Fruit fly (Drosophila melanogaster): Measurements from ENCODE around the gene Fpgs1.

The Fpgs1 gene

DNA sequence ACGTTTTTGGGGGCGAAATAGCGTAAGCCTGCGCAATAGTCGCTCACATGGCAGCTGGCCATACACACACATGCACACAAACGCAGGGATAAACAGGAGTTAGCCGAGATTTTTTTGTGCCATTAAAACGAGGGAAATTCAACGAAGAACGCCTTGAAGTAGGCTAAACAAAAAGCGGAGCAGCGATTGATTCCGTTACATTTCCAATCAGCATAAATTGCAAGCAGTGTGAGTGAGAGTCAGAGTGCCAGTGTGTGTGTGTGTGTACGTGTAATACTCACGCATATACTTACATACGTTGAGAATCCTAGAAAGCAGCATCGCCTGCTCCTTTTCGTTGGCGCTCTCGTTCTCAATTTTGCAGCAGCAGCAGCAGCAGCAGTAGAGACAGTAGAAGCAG is 21.5 kb downstream of the Fpgs1 start:
- no peak for TF ChIP-seq ttk (optimal IDR thresholded peaks at IDR 0.05)
- no peak for TF ChIP-seq Sin3A (optimal IDR thresholded peaks at IDR 0.05)
- TF ChIP-seq psq (optimal IDR thresholded peaks at IDR 0.05): no peak

dm6 chrX:12633992-12634391 is 22.3 kb downstream of the Fpgs1 start:
- TF ChIP-seq Myc (optimal IDR thresholded peaks at IDR 0.05) (no peak), h (optimal IDR thresholded peaks at IDR 0.05) (no peak), ttk (optimal IDR thresholded peaks at IDR 0.05) (no peak), Sin3A (optimal IDR thresholded peaks at IDR 0.05) (no peak), psq (optimal IDR thresholded peaks at IDR 0.05) (no peak), insv (optimal IDR thresholded peaks at IDR 0.05) (no peak)

dm6 chrX:12645361-12645760 is 33.7 kb downstream of the Fpgs1 start:
- TF ChIP-seq psq (optimal IDR thresholded peaks at IDR 0.05): no peak
- no peak for TF ChIP-seq Sin3A (optimal IDR thresholded peaks at IDR 0.05)
- TF ChIP-seq Myc (optimal IDR thresholded peaks at IDR 0.05): no peak
- TF ChIP-seq insv (optimal IDR thresholded peaks at IDR 0.05): no peak
- TF ChIP-seq ttk (optimal IDR thresholded peaks at IDR 0.05): no peak

dm6 chrX:12651613-12652012 is 39.9 kb downstream of the Fpgs1 start:
- TF ChIP-seq insv (optimal IDR thresholded peaks at IDR 0.05): peak; percentile 6
- no peak for TF ChIP-seq psq (optimal IDR thresholded peaks at IDR 0.05)

- TF ChIP-seq psq (optimal IDR thresholded peaks at IDR 0.05) (no peak), Sin3A (optimal IDR thresholded peaks at IDR 0.05) (no peak), ttk (optimal IDR thresholded peaks at IDR 0.05) (no peak), Myc (optimal IDR thresholded peaks at IDR 0.05) (no peak), insv (optimal IDR thresholded peaks at IDR 0.05) (no peak), h (optimal IDR thresholded peaks at IDR 0.05) (no peak)
These were observed 41.9 kb downstream of the Fpgs1 start, which contains the start of gene CkIalpha for dm6 chrX:12653574-12653973. Gene CkIalpha (plus strand): TSS chrX:12653626.

- TF ChIP-seq ttk (optimal IDR thresholded peaks at IDR 0.05) (no peak), Myc (optimal IDR thresholded peaks at IDR 0.05) (no peak), insv (optimal IDR thresholded peaks at IDR 0.05) (no peak), h (optimal IDR thresholded peaks at IDR 0.05) (no peak), psq (optimal IDR thresholded peaks at IDR 0.05) (no peak)
These were observed 42.6 kb downstream of the Fpgs1 start for dm6 chrX:12654288-12654729.

DNA sequence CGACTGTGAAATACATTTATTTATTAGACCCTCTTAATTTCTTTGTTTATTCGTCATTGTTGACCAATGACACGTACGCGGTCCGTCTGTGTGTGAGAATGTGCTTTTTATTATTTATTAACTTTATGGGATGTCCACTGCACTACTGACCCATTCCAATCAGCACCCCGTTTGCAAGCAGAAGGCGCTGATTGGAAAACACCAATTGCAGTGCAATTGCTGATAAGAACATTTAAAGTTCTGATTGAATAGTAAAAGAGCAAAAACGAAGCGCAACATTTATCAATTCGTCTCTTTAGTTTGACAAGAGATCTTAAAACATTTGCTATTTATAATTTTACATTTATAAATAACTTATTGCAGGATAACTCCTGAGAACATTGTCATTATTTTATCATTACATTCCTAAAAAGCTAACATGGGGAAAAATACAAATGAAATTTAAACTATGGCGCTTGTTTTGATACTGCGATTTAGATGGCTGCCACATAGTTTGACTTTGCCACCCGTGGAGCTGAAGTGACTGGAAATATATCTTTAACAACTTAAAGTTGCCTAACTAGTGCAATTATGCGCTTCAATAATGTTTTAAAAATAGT is 46.8 kb downstream of the Fpgs1 start:
- no peak for TF ChIP-seq ttk (optimal IDR thresholded peaks at IDR 0.05)
- TF ChIP-seq Sin3A (optimal IDR thresholded peaks at IDR 0.05): no peak
- no peak for TF ChIP-seq psq (optimal IDR thresholded peaks at IDR 0.05)
- no peak for TF ChIP-seq Myc (optimal IDR thresholded peaks at IDR 0.05)
- no peak for TF ChIP-seq h (optimal IDR thresholded peaks at IDR 0.05)
- no peak for TF ChIP-seq insv (optimal IDR thresholded peaks at IDR 0.05)

DNA sequence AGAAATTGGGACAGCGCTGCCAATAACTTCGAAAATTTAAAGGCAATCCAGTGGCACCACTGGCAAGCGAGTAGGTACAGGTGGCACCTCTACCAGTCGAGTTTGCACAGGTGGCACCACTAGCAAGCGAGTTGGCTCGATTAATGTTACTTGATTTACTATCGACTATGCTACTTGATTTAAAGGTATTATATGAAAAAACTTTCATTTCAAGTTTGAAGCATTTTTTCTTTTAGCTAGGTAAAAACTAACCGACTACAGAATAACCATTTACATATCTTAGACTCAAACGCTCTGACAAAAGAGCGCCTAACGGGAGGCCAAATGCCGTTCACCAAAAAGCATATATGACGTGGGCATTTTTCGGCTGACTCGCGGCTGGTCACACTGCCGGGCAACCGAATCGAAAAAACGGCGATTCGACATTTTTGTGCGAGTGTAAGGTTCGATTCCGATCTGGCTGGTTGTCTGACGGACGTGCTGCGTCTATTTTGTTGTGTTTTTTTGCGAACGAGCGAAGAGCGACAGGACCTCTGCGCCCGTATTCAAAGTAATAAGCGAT is 47.4 kb downstream of the Fpgs1 start, which contains the start of gene Tis11:
TSS of gene Tis11 (plus strand) at position 417 of the 562 bp plus-strand sequence.
- TF ChIP-seq h (optimal IDR thresholded peaks at IDR 0.05): no peak
- no peak for TF ChIP-seq Sin3A (optimal IDR thresholded peaks at IDR 0.05)
- TF ChIP-seq psq (optimal IDR thresholded peaks at IDR 0.05): no peak
- TF ChIP-seq Myc (optimal IDR thresholded peaks at IDR 0.05): no peak
- no peak for TF ChIP-seq ttk (optimal IDR thresholded peaks at IDR 0.05)

- TF ChIP-seq psq (optimal IDR thresholded peaks at IDR 0.05) (no peak), h (optimal IDR thresholded peaks at IDR 0.05) (no peak), Sin3A (optimal IDR thresholded peaks at IDR 0.05) (no peak), ttk (optimal IDR thresholded peaks at IDR 0.05) (no peak), insv (optimal IDR thresholded peaks at IDR 0.05) (no peak), Myc (optimal IDR thresholded peaks at IDR 0.05) (no peak)
These were observed 48.5 kb downstream of the Fpgs1 start for dm6 chrX:12660030-12660630.

- TF ChIP-seq ttk (optimal IDR thresholded peaks at IDR 0.05) (no peak), psq (optimal IDR thresholded peaks at IDR 0.05) (no peak), Myc (optimal IDR thresholded peaks at IDR 0.05) (no peak), Sin3A (optimal IDR thresholded peaks at IDR 0.05) (no peak), insv (optimal IDR thresholded peaks at IDR 0.05) (no peak), h (optimal IDR thresholded peaks at IDR 0.05) (no peak)
These were observed 49.8 kb downstream of the Fpgs1 start for dm6 chrX:12661435-12661949.

dm6 chrX:12662679-12663463 is 51.2 kb downstream of the Fpgs1 start:
- TF ChIP-seq psq (optimal IDR thresholded peaks at IDR 0.05) (no peak), ttk (optimal IDR thresholded peaks at IDR 0.05) (no peak), insv (optimal IDR thresholded peaks at IDR 0.05) (no peak), Myc (optimal IDR thresholded peaks at IDR 0.05) (no peak), h (optimal IDR thresholded peaks at IDR 0.05) (no peak), Sin3A (optimal IDR thresholded peaks at IDR 0.05) (no peak)

- TF ChIP-seq Sin3A (optimal IDR thresholded peaks at IDR 0.05) (no peak), psq (optimal IDR thresholded peaks at IDR 0.05) (no peak), h (optimal IDR thresholded peaks at IDR 0.05) (no peak), insv (optimal IDR thresholded peaks at IDR 0.05) (no peak), ttk (optimal IDR thresholded peaks at IDR 0.05) (no peak), Myc (optimal IDR thresholded peaks at IDR 0.05) (no peak)
These were observed 51.8 kb downstream of the Fpgs1 start for dm6 chrX:12663464-12663938.

All from Kc167 (cell line).